Worm (Caenorhabditis elegans): Measurements from ENCODE around the gene ccdc-47.

DNA sequence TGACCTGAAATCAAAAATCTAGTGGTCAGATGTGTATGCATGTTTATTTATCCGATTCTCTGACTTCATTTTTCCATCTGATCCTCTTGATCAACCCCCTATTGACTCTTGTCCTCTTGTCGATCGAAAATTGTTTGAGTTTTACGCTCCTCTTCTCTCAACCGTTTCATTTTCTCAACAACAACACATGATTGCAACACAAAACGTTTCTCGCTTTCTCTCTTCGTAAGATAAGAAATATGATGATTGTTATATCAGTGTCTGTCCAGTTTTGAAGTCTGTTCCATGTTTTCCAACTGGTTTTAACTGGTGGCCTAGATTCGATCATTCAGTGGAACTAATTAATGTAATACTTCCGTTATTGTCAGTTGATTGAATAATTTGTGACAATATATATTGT is 35.3 kb downstream of the ccdc-47 start:
- TF ChIP-seq klf-2 (GFP tag; conservative IDR thresholded peaks at IDR 0.05) (no peak), ref-1 (GFP tag; conservative IDR thresholded peaks at IDR 0.05) (no peak), tab-1 (GFP tag; IDR thresholded peaks at IDR 0.05) (no peak), ztf-23 (GFP tag; IDR thresholded peaks at IDR 0.05) (no peak), cog-1 (tag; optimal IDR thresholded peaks at IDR 0.05) (no peak), T22C8.4 (GFP tag; IDR thresholded peaks at IDR 0.05) (no peak)
